Worm (Caenorhabditis elegans) whole organism, L4/young adult: ENCODE data around the gene F20D6.11.

Source experiments
- W03F9.2 ChIP-seq: fragments of 150-350 bp; optimal IDR thresholded peaks from 2 replicates; lab custom pipeline; 2014; ENCODE audit warnings: missing biosample characterization, missing genetic modification characterization
- dao-5 ChIP-seq: sonication (generic microtip); optimal IDR thresholded peaks from 2 replicates; lab custom pipeline; 2016; ENCODE audit warnings: missing genotype, missing genetic modification characterization, moderate library complexity, missing compliant biosample characterization
- him-1 ChIP-seq: sonication (generic microtip); optimal IDR thresholded peaks from 2 replicates; lab custom pipeline; 2016; ENCODE audit warnings: missing genotype, missing genetic modification reagents, missing genetic modification characterization, missing compliant biosample characterization

The F20D6.11 gene

ce11 chrV:8190016-8190415 is 8.9 kb downstream of the F20D6.11 start, which contains the start of gene F20D6.12:
TSS of gene F20D6.12 (minus strand) at chrV:8190116.
- TF ChIP-seq dao-5: no peak
- TF ChIP-seq W03F9.2 (tag; lab: Kevin White, UChicago): no peak
- no peak for TF ChIP-seq him-1

- TF ChIP-seq W03F9.2 (tag; lab: Kevin White, UChicago) (no peak), him-1 (no peak), dao-5 (no peak)
These were observed 10.5 kb downstream of the F20D6.11 start, which contains the start of gene F20D6.15 for ce11 chrV:8188421-8188820. TSS of gene F20D6.15 (minus strand) at chrV:8188467.

- TF ChIP-seq dao-5: no peak
These were observed 13.2 kb downstream of the F20D6.11 start, which contains the start of gene F20D6.2 for ce11 chrV:8185737-8186136. TSS of gene F20D6.2 (plus strand) at chrV:8186037.

- no peak for TF ChIP-seq W03F9.2 (tag; lab: Kevin White, UChicago)
- no peak for TF ChIP-seq dao-5
- no peak for TF ChIP-seq him-1
These were observed 15.5 kb downstream of the F20D6.11 start, which contains the start of gene srp-8 for ce11 chrV:8183384-8183783. TSS of gene srp-8 (plus strand) at chrV:8183684.

- TF ChIP-seq W03F9.2 (tag; lab: Kevin White, UChicago) (no peak), dao-5 (no peak), him-1 (no peak)
These were observed 19.9 kb downstream of the F20D6.11 start, which contains the start of gene srp-7 for ce11 chrV:8178914-8179542. TSS of gene srp-7 (plus strand) at chrV:8179126.

- TF ChIP-seq dao-5: no peak
These were observed 20.6 kb downstream of the F20D6.11 start for ce11 chrV:8178279-8178678.

- no peak for TF ChIP-seq him-1
- TF ChIP-seq W03F9.2 (tag; lab: Kevin White, UChicago): no peak
- no peak for TF ChIP-seq dao-5
These were observed 21.5 kb downstream of the F20D6.11 start, which contains the start of gene F20D6.9 for ce11 chrV:8177349-8177748. TSS of gene F20D6.9 (minus strand) at chrV:8177449.

- no peak for TF ChIP-seq him-1
- TF ChIP-seq W03F9.2 (tag; lab: Kevin White, UChicago): no peak
- no peak for TF ChIP-seq dao-5
These were observed 27.2 kb downstream of the F20D6.11 start for ce11 chrV:8171688-8172087.

- no peak for TF ChIP-seq W03F9.2 (tag; lab: Kevin White, UChicago)
- no peak for TF ChIP-seq dao-5
- no peak for TF ChIP-seq him-1
These were observed 28.6 kb downstream of the F20D6.11 start for ce11 chrV:8170300-8170699.

ce11 chrV:8169150-8169549 is 29.7 kb downstream of the F20D6.11 start:
- TF ChIP-seq him-1: no peak
- TF ChIP-seq dao-5: no peak
- TF ChIP-seq W03F9.2 (tag; lab: Kevin White, UChicago): no peak

ce11 chrV:8168219-8168962 is 30.5 kb downstream of the F20D6.11 start, which contains the start of gene F20D6.8:
TSS of gene F20D6.8 (minus strand) at chrV:8168269.
- no peak for TF ChIP-seq W03F9.2 (tag; lab: Kevin White, UChicago)
- TF ChIP-seq dao-5: no peak
- TF ChIP-seq him-1: no peak

ce11 chrV:8163199-8163598 is 35.7 kb downstream of the F20D6.11 start:
- TF ChIP-seq W03F9.2 (tag; lab: Kevin White, UChicago) (no peak), dao-5 (no peak), him-1 (no peak)

- no peak for TF ChIP-seq dao-5
- no peak for TF ChIP-seq W03F9.2 (tag; lab: Kevin White, UChicago)
- no peak for TF ChIP-seq him-1
These were observed 37.2 kb downstream of the F20D6.11 start, which contains the start of gene F20D6.5 for ce11 chrV:8161699-8162098. TSS of gene F20D6.5 (plus strand) at chrV:8161957.

- TF ChIP-seq him-1 (no peak), dao-5 (no peak), W03F9.2 (tag; lab: Kevin White, UChicago) (no peak)
These were observed 39.3 kb downstream of the F20D6.11 start, which contains the start of gene F20D6.6 for ce11 chrV:8159629-8160028. TSS of gene F20D6.6 (plus strand) at chrV:8159929.

- TF ChIP-seq him-1: no peak
- no peak for TF ChIP-seq dao-5
- TF ChIP-seq W03F9.2 (tag; lab: Kevin White, UChicago): no peak
These were observed 41.4 kb downstream of the F20D6.11 start, which contains the start of gene sul-2 for ce11 chrV:8157446-8157845. TSS of gene sul-2 (plus strand) at chrV:8157746.
